Fruit fly (Drosophila melanogaster) whole organism, embryonic: ENCODE results near the gene Pstk.

Experiments
- Asciz ChIP-seq: fragments of 200-800 bp; sonication (Bioruptor generic); optimal IDR thresholded peaks from 2 replicates; lab custom pipeline; 2017; ENCODE audit warnings: missing biosample characterization, mild to moderate bottlenecking, missing genetic modification characterization, missing genetic modification reagents
- C15 ChIP-seq: fragments of 200-800 bp; sonication (Bioruptor generic); IDR thresholded peaks from 3 replicates; pipeline ENCODE4 v1.3.6; 2022; ENCODE audit warnings: missing biosample characterization, missing genetic modification characterization
- CG10979 ChIP-seq: fragments of 200-800 bp; sonication (Bioruptor generic); optimal IDR thresholded peaks from 2 replicates; lab custom pipeline; 2018; ENCODE audit warnings: missing biosample characterization, mild to moderate bottlenecking, missing genetic modification characterization, moderate library complexity
- CG11504 ChIP-seq: fragments of 200-800 bp; sonication (Bioruptor generic); optimal IDR thresholded peaks from 3 replicates; lab custom pipeline; 2019; ENCODE audit warnings: missing biosample characterization, mild to moderate bottlenecking, missing genetic modification characterization, moderate library complexity
- CG11723 ChIP-seq: fragments of 200-800 bp; sonication (Bioruptor generic); optimal IDR thresholded peaks from 2 replicates; lab custom pipeline; 2017; ENCODE audit warnings: missing biosample characterization, mild to moderate bottlenecking, missing genetic modification characterization
- CG12219 ChIP-seq: fragments of 200-800 bp; sonication (Bioruptor generic); optimal IDR thresholded peaks from 3 replicates; lab custom pipeline; 2018; ENCODE audit warnings: missing biosample characterization, mild to moderate bottlenecking, missing genetic modification characterization
- CG12391 ChIP-seq: fragments of 200-800 bp; sonication (Bioruptor generic); optimal IDR thresholded peaks from 3 replicates; lab custom pipeline; 2018; ENCODE audit warnings: missing biosample characterization, mild to moderate bottlenecking, missing genetic modification characterization, moderate library complexity
- CG13624 ChIP-seq: fragments of 200-800 bp; sonication (Bioruptor generic); optimal IDR thresholded peaks from 2 replicates; lab custom pipeline; 2016; ENCODE audit warnings: missing biosample characterization, missing genetic modification characterization
- CG14860 ChIP-seq: fragments of 200-800 bp; sonication (Bioruptor generic); IDR thresholded peaks from 3 replicates; pipeline ENCODE4 v1.3.6; 2022; ENCODE audit warnings: missing biosample characterization, missing genetic modification characterization; ENCODE audit not compliant: partially characterized antibody
- CG17361 ChIP-seq: fragments of 200-800 bp; sonication (Bioruptor generic); IDR thresholded peaks from 3 replicates; pipeline ENCODE4 v1.3.6; 2022; ENCODE audit warnings: missing biosample characterization, missing genetic modification characterization
- CG5180 ChIP-seq: fragments of 200-800 bp; sonication (Bioruptor generic); optimal IDR thresholded peaks from 3 replicates; lab custom pipeline; 2017; ENCODE audit warnings: missing biosample characterization, missing genetic modification characterization, mild to moderate bottlenecking, moderate library complexity, missing genetic modification reagents
- CG5953 ChIP-seq: fragments of 200-800 bp; sonication (Bioruptor generic); IDR thresholded peaks from 2 replicates; pipeline ENCODE4 v1.3.6; 2022; ENCODE audit warnings: missing biosample characterization, missing genetic modification characterization
- CG6254 ChIP-seq: fragments of 200-800 bp; sonication (Bioruptor generic); optimal IDR thresholded peaks from 3 replicates; lab custom pipeline; 2017; ENCODE audit warnings: mild to moderate bottlenecking, missing biosample characterization, missing genetic modification reagents, missing genetic modification characterization
- CG6689 ChIP-seq: fragments of 200-800 bp; sonication (Bioruptor generic); IDR thresholded peaks from 2 replicates; pipeline ENCODE4 v1.3.6; 2022; ENCODE audit warnings: missing biosample characterization, missing genetic modification characterization
- CG8944 ChIP-seq: fragments of 200-800 bp; sonication (Bioruptor generic); optimal IDR thresholded peaks from 3 replicates; lab custom pipeline; 2016; ENCODE audit warnings: missing biosample characterization, missing genetic modification characterization
- CG9876 ChIP-seq: fragments of 200-800 bp; sonication (Bioruptor generic); optimal IDR thresholded peaks from 2 replicates; lab custom pipeline; 2016; ENCODE audit warnings: missing biosample characterization, missing genetic modification characterization
- Dip3 ChIP-seq: fragments of 200-800 bp; sonication (Bioruptor generic); optimal IDR thresholded peaks from 3 replicates; lab custom pipeline; 2016; ENCODE audit warnings: missing biosample characterization, missing genetic modification characterization
- Dp ChIP-seq: fragments of 200-800 bp; sonication (Bioruptor generic); optimal IDR thresholded peaks from 2 replicates; lab custom pipeline; 2018; ENCODE audit warnings: missing biosample characterization, mild to moderate bottlenecking, missing genetic modification characterization, moderate library complexity
- Dref ChIP-seq: fragments of 200-800 bp; sonication (Bioruptor generic); IDR thresholded peaks from 2 replicates; pipeline ENCODE4 v1.3.6; 2022; ENCODE audit warnings: missing biosample characterization, missing genetic modification characterization
- Fer1 ChIP-seq: fragments of 200-800 bp; sonication (Bioruptor generic); optimal IDR thresholded peaks from 2 replicates; lab custom pipeline; 2017; ENCODE audit warnings: missing biosample characterization, mild to moderate bottlenecking, missing genetic modification characterization
- Fer3 ChIP-seq: fragments of 200-800 bp; sonication (Bioruptor generic); optimal IDR thresholded peaks from 2 replicates; lab custom pipeline; 2018; ENCODE audit warnings: missing biosample characterization, mild to moderate bottlenecking, missing genetic modification characterization, moderate library complexity
- MBD-R2 ChIP-seq: fragments of 200-800 bp; sonication (Bioruptor generic); IDR thresholded peaks from 2 replicates; pipeline ENCODE4 v1.3.6; 2022; ENCODE audit warnings: missing biosample characterization, missing genetic modification characterization
- Meics ChIP-seq: fragments of 200-800 bp; sonication (Bioruptor generic); optimal IDR thresholded peaks from 2 replicates; lab custom pipeline; 2017; ENCODE audit warnings: missing biosample characterization, mild to moderate bottlenecking, missing genetic modification characterization
- NFAT ChIP-seq: fragments of 200-800 bp; sonication (Bioruptor generic); IDR thresholded peaks from 2 replicates; pipeline ENCODE4 v1.3.6; 2022; ENCODE audit warnings: missing biosample characterization, missing genetic modification characterization
- Pdp1 ChIP-seq, 2 experiments: fragments of 200-800 bp; sonication (Bioruptor generic); optimal IDR thresholded peaks; 3 replicates each; lab custom pipeline; 2016; ENCODE audit warnings: missing biosample characterization in 2 of 2, missing genetic modification characterization in 2 of 2, mild to moderate bottlenecking in 1 of 2, moderate library complexity in 1 of 2
- Rfx ChIP-seq: fragments of 200-800 bp; sonication (Bioruptor generic); IDR thresholded peaks from 2 replicates; pipeline ENCODE4 v1.3.6; 2022; ENCODE audit warnings: missing biosample characterization, missing genetic modification characterization
- Sry-β ChIP-seq: fragments of 200-800 bp; sonication (Bioruptor generic); optimal IDR thresholded peaks from 2 replicates; lab custom pipeline; 2018; ENCODE audit warnings: missing biosample characterization, mild to moderate bottlenecking, missing genetic modification characterization, moderate library complexity
- Tbp ChIP-seq: fragments of >200 bp; optimal IDR thresholded peaks from 2 replicates; lab custom pipeline; 2018; ENCODE audit warnings: missing biosample characterization, missing genetic modification characterization
- ato ChIP-seq: fragments of 200-800 bp; sonication (Bioruptor generic); IDR thresholded peaks from 2 replicates; pipeline ENCODE4 v1.3.6; 2022; ENCODE audit warnings: missing biosample characterization, missing genetic modification characterization; ENCODE audit not compliant: partially characterized antibody
- bbx ChIP-seq: fragments of 200-800 bp; sonication (Bioruptor generic); IDR thresholded peaks from 2 replicates; pipeline ENCODE4 v1.3.6; 2022; ENCODE audit warnings: missing biosample characterization, missing genetic modification characterization; ENCODE audit not compliant: partially characterized antibody
- caup ChIP-seq: fragments of 200-800 bp; sonication (Bioruptor generic); optimal IDR thresholded peaks from 3 replicates; lab custom pipeline; 2017; ENCODE audit warnings: missing biosample characterization, mild to moderate bottlenecking, missing genetic modification characterization, moderate library complexity; ENCODE audit not compliant: severe bottlenecking
- dm ChIP-seq: fragments of 200-800 bp; sonication (Bioruptor generic); optimal IDR thresholded peaks from 3 replicates; lab custom pipeline; 2016; ENCODE audit warnings: missing biosample characterization, missing genetic modification characterization
- dmrt99B ChIP-seq: fragments of 200-800 bp; sonication (Bioruptor generic); optimal IDR thresholded peaks from 2 replicates; lab custom pipeline; 2018; ENCODE audit warnings: missing biosample characterization, mild to moderate bottlenecking, missing genetic modification characterization, moderate library complexity
- eyg ChIP-seq: fragments of 200-800 bp; sonication (Bioruptor generic); optimal IDR thresholded peaks from 3 replicates; lab custom pipeline; 2016; ENCODE audit warnings: missing biosample characterization, missing genetic modification characterization
- gcm ChIP-seq: fragments of 200-800 bp; sonication (Bioruptor generic); optimal IDR thresholded peaks from 2 replicates; lab custom pipeline; 2019; ENCODE audit warnings: missing biosample characterization, mild to moderate bottlenecking, missing genetic modification characterization, moderate library complexity
- gfzf ChIP-seq: fragments of 200-800 bp; sonication (Bioruptor generic); optimal IDR thresholded peaks from 2 replicates; lab custom pipeline; 2016; ENCODE audit warnings: missing biosample characterization, mild to moderate bottlenecking, missing genetic modification characterization, moderate library complexity
- gsb ChIP-seq: fragments of 200-800 bp; sonication (Bioruptor generic); IDR thresholded peaks from 2 replicates; pipeline ENCODE4 v1.3.6; 2022; ENCODE audit warnings: missing biosample characterization, missing genetic modification characterization
- gsb-n ChIP-seq: fragments of 200-800 bp; sonication (Bioruptor generic); optimal IDR thresholded peaks from 3 replicates; lab custom pipeline; 2018; ENCODE audit warnings: missing biosample characterization, mild to moderate bottlenecking, missing genetic modification characterization
- knrl ChIP-seq: fragments of 200-800 bp; sonication (Bioruptor generic); IDR thresholded peaks from 3 replicates; pipeline ENCODE4 v1.3.6; 2022; ENCODE audit warnings: missing biosample characterization, missing genetic modification characterization; ENCODE audit not compliant: partially characterized antibody
- phol ChIP-seq: fragments of 200-800 bp; sonication (Bioruptor generic); optimal IDR thresholded peaks from 3 replicates; lab custom pipeline; 2018; ENCODE audit warnings: missing biosample characterization, mild to moderate bottlenecking, missing genetic modification characterization, moderate library complexity
- sd ChIP-seq: fragments of 200-800 bp; sonication (Bioruptor generic); optimal IDR thresholded peaks from 3 replicates; lab custom pipeline; 2018; ENCODE audit warnings: missing biosample characterization, mild to moderate bottlenecking, missing genetic modification characterization, moderate library complexity
- sens-2 ChIP-seq: fragments of 200-800 bp; sonication (Bioruptor generic); IDR thresholded peaks from 2 replicates; pipeline ENCODE4 v1.3.6; 2022; ENCODE audit warnings: missing biosample characterization, missing genetic modification characterization
- seq ChIP-seq: fragments of 200-800 bp; sonication (Bioruptor generic); IDR thresholded peaks from 2 replicates; pipeline ENCODE4 v1.3.6; 2022; ENCODE audit warnings: missing biosample characterization, missing genetic modification characterization
- sim ChIP-seq: fragments of 200-800 bp; sonication (Bioruptor generic); IDR thresholded peaks from 2 replicates; pipeline ENCODE4 v1.3.6; 2022; ENCODE audit warnings: missing biosample characterization, missing genetic modification characterization
- sob ChIP-seq: fragments of 200-800 bp; sonication (Bioruptor generic); IDR thresholded peaks from 2 replicates; pipeline ENCODE4 v1.3.6; 2022; ENCODE audit warnings: missing biosample characterization, missing genetic modification characterization
- trem ChIP-seq: fragments of 200-800 bp; optimal IDR thresholded peaks from 3 replicates; lab custom pipeline; 2019; ENCODE audit warnings: missing biosample characterization, mild to moderate bottlenecking, missing genetic modification characterization, moderate library complexity
- usp ChIP-seq: fragments of >200 bp; optimal IDR thresholded peaks from 2 replicates; lab custom pipeline; 2017; ENCODE audit warnings: missing biosample characterization, missing genetic modification characterization
- wek ChIP-seq: fragments of 200-800 bp; sonication (Bioruptor generic); optimal IDR thresholded peaks from 3 replicates; lab custom pipeline; 2018; ENCODE audit warnings: missing biosample characterization, mild to moderate bottlenecking, missing genetic modification characterization, moderate library complexity
- wor ChIP-seq: fragments of 200-800 bp; sonication (Bioruptor generic); IDR thresholded peaks from 2 replicates; pipeline ENCODE4 v1.3.6; 2022; ENCODE audit warnings: missing biosample characterization, missing genetic modification characterization

The Pstk gene

dm6 chrX:19605915-19606314 lies 12.4 kb downstream of the Pstk start (continued):
- TF ChIP-seq NFAT (GFP tag; lab: Robert Waterston, UW), result peak; percentile 53; the same call in 1 of the 2 replicates
- no peak for TF ChIP-seq dmrt99B
- TF ChIP-seq gcm (GFP tag; lab: Kevin White, UChicago), result no peak
- no peak for TF ChIP-seq Tbp (GFP tag; lab: Kevin White, UChicago)
- TF ChIP-seq CG8944 (GFP tag; lab: Kevin White, UChicago), result no peak
- no peak for TF ChIP-seq CG6254 (GFP tag; lab: Kevin White, UChicago)
- 0 out of 2 replicates have a peak, but pooled peaks have one; percentile 15 for TF ChIP-seq Dref
- TF ChIP-seq CG5953 (GFP tag; lab: Robert Waterston, UW), result no peak

dm6 chrX:19604997-19605396 lies 13.3 kb downstream of the Pstk start, which contains the start of gene CG14207:
Gene CG14207 (plus strand): TSS chrX:19605199.
- peak; percentile 56 for TF ChIP-seq CG13624 (GFP tag; lab: Kevin White, UChicago)
- peak; percentile 8 for TF ChIP-seq Meics (GFP tag; lab: Kevin White, UChicago)
- peak; percentile 82 for TF ChIP-seq ato (GFP tag; lab: Robert Waterston, UW)
- TF ChIP-seq knrl (GFP tag; lab: Robert Waterston, UW), result peak; percentile 47; the same call in 1 of the 3 replicates
- TF ChIP-seq Pdp1 (GFP tag; optimal IDR thresholded peaks at IDR 0.05; lab: Kevin White, UChicago), result peak in 1 of 2 experiments; percentile 6
- TF ChIP-seq CG12219, result no peak
- no peak for TF ChIP-seq CG11723
- TF ChIP-seq CG10979, result no peak
- peak; percentile 21; the same call in 1 of the 2 replicates for TF ChIP-seq MBD-R2
- TF ChIP-seq sens-2 (GFP tag; lab: Robert Waterston, UW), result no peak
- no peak for TF ChIP-seq wor (GFP tag; lab: Robert Waterston, UW)
- TF ChIP-seq gsb (GFP tag; lab: Robert Waterston, UW), result 0 out of 2 replicates have a peak, but pooled peaks have one; percentile 8
- no peak for TF ChIP-seq Sry-β
- no peak for TF ChIP-seq sim (GFP tag; lab: Robert Waterston, UW)
- no peak for TF ChIP-seq phol
- TF ChIP-seq gsb-n (tag; lab: Kevin White, UChicago), result no peak
- peak; percentile 8 for TF ChIP-seq eyg (GFP tag; lab: Kevin White, UChicago)
- TF ChIP-seq CG5180 (GFP tag; lab: Kevin White, UChicago), result peak; percentile 12
- TF ChIP-seq C15 (GFP tag; lab: Robert Waterston, UW), result no peak
- TF ChIP-seq Fer3 (tag; lab: Kevin White, UChicago), result peak; percentile 36
- no peak for TF ChIP-seq usp (GFP tag; lab: Kevin White, UChicago)
- no peak for TF ChIP-seq Asciz (GFP tag; lab: Kevin White, UChicago)
- TF ChIP-seq bbx, result peak; percentile 80
- TF ChIP-seq CG11504 (tag; lab: Kevin White, UChicago), result peak; percentile 31
- peak; percentile 3 for TF ChIP-seq gfzf (GFP tag; lab: Kevin White, UChicago)
- TF ChIP-seq CG14860 (GFP tag; lab: Robert Waterston, UW), result peak; percentile 68
- TF ChIP-seq caup, result peak; percentile 49
- peak; percentile 35; the same call in 1 of the 2 replicates for TF ChIP-seq Rfx (GFP tag; lab: Robert Waterston, UW)
- TF ChIP-seq CG17361 (GFP tag; lab: Robert Waterston, UW), result 0 out of 3 replicates have a peak, but pooled peaks have one; percentile 19
- no peak for TF ChIP-seq CG6689 (GFP tag; lab: Robert Waterston, UW)
- TF ChIP-seq dm (GFP tag; lab: Kevin White, UChicago), result peak; percentile 15
- TF ChIP-seq Fer1 (GFP tag; lab: Kevin White, UChicago), result peak; percentile 28
- no peak for TF ChIP-seq seq (GFP tag; lab: Robert Waterston, UW)
- TF ChIP-seq Dip3 (GFP tag; lab: Kevin White, UChicago), result peak; percentile 2
- no peak for TF ChIP-seq CG12391
- peak; percentile 4 for TF ChIP-seq sd
- 0 out of 2 replicates have a peak, but pooled peaks have one; percentile 40 for TF ChIP-seq sob (GFP tag; lab: Robert Waterston, UW)
- TF ChIP-seq trem (tag; lab: Kevin White, UChicago), result peak; percentile 29
- peak; percentile 9 for TF ChIP-seq wek
- no peak for TF ChIP-seq CG9876
- peak; percentile 78 for TF ChIP-seq Dp
